Fruit fly (Drosophila melanogaster): ENCODE data around the gene SerRS.

DNA sequence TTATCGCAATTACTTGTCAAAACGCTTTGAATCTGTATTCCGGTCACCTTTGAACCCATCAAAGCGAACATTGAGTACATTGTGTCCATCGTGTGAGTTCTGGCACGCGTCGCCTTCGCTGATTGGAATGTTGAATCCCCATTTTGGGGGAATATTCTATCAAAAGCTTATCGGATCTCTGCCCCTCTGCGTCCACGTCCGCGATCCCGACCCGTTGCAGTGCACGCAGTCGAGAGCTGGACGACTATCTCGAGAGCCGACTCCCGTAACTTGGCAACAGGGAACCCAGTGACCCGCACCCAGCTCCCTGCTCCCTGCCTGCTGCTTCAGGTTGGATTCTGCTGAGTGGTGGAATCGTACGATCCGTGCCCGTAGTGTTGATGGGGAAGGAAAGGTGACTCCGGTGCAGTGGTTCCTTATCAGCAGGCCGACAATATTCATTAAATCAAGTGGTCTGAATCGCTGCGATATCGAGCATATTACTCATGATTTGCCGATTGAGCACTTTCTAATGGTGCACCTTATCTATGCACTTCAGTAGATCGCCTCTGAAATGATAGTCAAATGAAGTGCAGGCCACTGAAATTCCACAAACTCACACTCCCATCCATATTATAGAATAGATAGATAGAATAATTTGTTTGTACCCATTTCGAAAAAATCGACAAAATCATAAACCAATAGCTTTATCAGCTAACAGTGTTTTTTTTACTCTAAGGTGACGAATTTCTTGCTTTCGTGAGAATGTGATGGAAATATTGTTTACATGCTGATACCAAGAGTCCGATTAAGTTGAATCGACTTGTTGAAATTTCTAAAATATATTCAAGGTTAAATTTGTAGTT, 7.7 kb upstream of the SerRS start:
- TF ChIP-seq HLH106 (tag; optimal IDR thresholded peaks at IDR 0.05) (no peak), Hr78 (GFP tag; optimal IDR thresholded peaks at IDR 0.05) (no peak), br (GFP tag; optimal IDR thresholded peaks at IDR 0.05) (no peak), Mio (GFP tag; optimal IDR thresholded peaks at IDR 0.05) (no peak), rgr (GFP tag; optimal IDR thresholded peaks at IDR 0.05) (no peak), pan (optimal IDR thresholded peaks at IDR 0.05) (no peak), Rel (GFP tag; optimal IDR thresholded peaks at IDR 0.05) (no peak), Rel (tag; optimal IDR thresholded peaks at IDR 0.05) (peak; percentile 95), psq (GFP tag; optimal IDR thresholded peaks at IDR 0.05) (no peak)
